Worm (Caenorhabditis elegans): Measurements from ENCODE around the gene F22E5.17.

F22E5.17 gene

DNA sequence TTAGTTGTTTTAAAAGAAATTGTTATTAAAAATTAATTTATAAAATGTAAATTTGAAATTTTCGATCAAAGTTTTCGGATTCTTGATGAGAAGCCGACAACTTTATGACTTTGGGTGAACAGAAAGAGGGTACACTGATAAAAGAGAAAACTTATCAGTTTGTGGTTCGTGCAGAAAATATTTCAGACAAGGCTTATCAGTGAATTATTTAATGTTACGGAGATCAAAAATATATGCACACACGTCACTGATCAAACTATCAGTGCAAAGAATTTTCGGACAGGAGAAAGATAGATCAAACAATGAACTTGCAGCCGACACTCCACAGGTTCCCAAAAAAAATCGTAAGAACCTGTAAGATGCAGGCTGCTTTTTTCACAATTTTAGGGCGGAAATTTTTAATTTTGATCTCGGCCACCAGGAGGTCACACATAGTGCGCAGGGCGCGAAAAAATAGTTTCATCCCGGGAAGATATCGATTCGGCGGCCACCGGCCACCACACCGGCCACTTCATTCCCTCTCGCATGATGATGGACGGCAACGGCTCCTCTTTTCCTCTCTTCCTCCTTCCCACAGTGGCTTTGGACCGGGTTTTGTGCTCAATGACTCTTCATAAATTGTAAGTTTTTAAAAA, at the start of gene F22E5.17:
TSS of gene F22E5.17 (plus strand) at position 508 of the 635 bp plus-strand sequence.
- TF ChIP-seq pqm-1 (tag; optimal IDR thresholded peaks at IDR 0.05) (peak; percentile 69), dpl-1 (GFP tag; optimal IDR thresholded peaks at IDR 0.05) (no peak), elt-2 (tag; optimal IDR thresholded peaks at IDR 0.05) (peak; percentile 93), nhr-71 (tag; optimal IDR thresholded peaks at IDR 0.05) (no peak), unc-98 (GFP tag; IDR thresholded peaks at IDR 0.05) (no peak), ces-1 (GFP tag; optimal IDR thresholded peaks at IDR 0.05) (no peak), zag-1 (tag; optimal IDR thresholded peaks at IDR 0.05) (no peak), jun-1 (tag; optimal IDR thresholded peaks at IDR 0.05) (no peak), ets-5 (GFP tag; IDR thresholded peaks at IDR 0.05) (no peak), nhr-77 (tag; optimal IDR thresholded peaks at IDR 0.05) (no peak), tlp-1 (tag; optimal IDR thresholded peaks at IDR 0.05) (peak; percentile 76), lin-35 (GFP tag; optimal IDR thresholded peaks at IDR 0.05) (peak in 1 of 2 experiments; percentile 10), zip-4 (GFP tag; optimal IDR thresholded peaks at IDR 0.05) (no peak), vab-15 (tag; optimal IDR thresholded peaks at IDR 0.05) (no peak), efl-1 (optimal IDR thresholded peaks at IDR 0.05) (no peak), efl-1 (GFP tag; optimal IDR thresholded peaks at IDR 0.05 in 1 of 2) (no peak)

DNA sequence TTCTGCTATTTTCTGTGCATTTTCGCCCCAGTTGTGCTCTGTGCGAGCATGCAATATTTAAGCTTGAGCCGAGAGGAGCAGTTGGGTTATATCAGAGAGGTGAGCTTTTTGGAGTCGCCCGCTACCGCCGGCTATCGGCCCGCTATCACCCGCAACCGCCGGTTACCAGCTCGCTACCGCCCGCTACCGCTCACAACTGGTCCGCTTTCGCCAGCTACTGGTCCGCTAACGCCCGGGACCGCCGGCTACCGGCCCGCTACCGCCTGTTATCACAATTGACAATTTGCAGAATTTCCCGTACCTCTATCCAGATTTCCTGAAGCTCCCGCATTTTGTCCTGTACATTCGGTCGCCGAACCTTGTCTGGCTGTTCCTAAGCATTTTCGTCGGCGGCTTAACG, 49.4 kb upstream of the F22E5.17 start:
- TF ChIP-seq vab-15 (tag; optimal IDR thresholded peaks at IDR 0.05) = no peak

DNA sequence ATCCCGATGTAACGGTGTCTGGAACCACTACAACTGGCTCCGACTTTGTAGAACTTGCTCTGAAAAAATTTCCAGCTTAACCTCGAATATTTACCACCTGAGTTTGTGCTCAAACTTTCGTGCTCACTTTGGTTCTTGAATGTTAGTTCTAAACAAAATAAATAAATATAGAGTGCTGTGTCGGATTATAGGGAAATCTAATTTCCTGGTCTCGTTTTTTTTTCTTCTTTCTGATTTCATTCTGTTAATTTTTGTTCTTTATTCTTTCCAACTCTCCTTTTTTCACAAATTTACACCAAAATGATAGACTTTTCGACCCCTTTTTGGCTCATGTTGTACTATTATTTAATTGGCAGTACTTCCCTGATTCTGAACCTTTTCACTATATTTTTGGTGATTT, 48.6 kb upstream of the F22E5.17 start, which contains the start of gene sri-37:
TSS of gene sri-37 (plus strand) at position 301 of the 400 bp plus-strand sequence.
- TF ChIP-seq C34B4.2 (tag; optimal IDR thresholded peaks at IDR 0.05) (no peak), sptf-1 (tag; optimal IDR thresholded peaks at IDR 0.05) (no peak), fos-1 (tag; optimal IDR thresholded peaks at IDR 0.05) (no peak), jun-1 (tag; optimal IDR thresholded peaks at IDR 0.05) (no peak), nhr-19 (GFP tag; conservative IDR thresholded peaks at IDR 0.05) (no peak), aha-1 (tag; optimal IDR thresholded peaks at IDR 0.05) (no peak)

DNA sequence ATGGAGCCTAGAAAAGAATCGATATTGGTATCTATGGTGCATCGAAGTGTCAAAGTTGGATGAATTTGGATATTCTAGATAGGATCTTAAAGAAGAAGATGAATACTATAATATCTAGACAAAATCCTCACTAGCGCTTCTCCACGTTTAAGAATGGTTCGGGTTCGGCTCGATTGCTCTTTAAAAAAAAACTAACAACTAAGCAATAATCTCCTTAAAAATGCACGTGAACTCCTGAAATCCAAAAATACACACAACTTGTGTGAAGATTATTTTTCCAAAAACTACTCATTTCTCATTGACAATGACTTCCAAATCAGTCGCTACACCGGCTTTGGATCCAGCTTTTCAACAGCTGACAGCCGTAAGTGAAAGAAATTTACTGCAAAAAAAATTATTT, 46.7 kb upstream of the F22E5.17 start, which contains the start of gene D2062.1:
TSS of gene D2062.1 (plus strand) at position 301 of the 400 bp plus-strand sequence.
- TF ChIP-seq xbp-1 (tag; optimal IDR thresholded peaks at IDR 0.05) = no peak
- no peak for TF ChIP-seq unc-62 (GFP tag; optimal IDR thresholded peaks at IDR 0.05)
- TF ChIP-seq vab-15 (tag; optimal IDR thresholded peaks at IDR 0.05) = no peak
- TF ChIP-seq nhr-28 (tag; optimal IDR thresholded peaks at IDR 0.05) = no peak
- TF ChIP-seq ztf-4 (tag; optimal IDR thresholded peaks at IDR 0.05) = no peak
- TF ChIP-seq sox-4 (tag; optimal IDR thresholded peaks at IDR 0.05) = no peak
- TF ChIP-seq ceh-82 (tag; optimal IDR thresholded peaks at IDR 0.05) = no peak
- no peak for TF ChIP-seq tbx-2 (tag; optimal IDR thresholded peaks at IDR 0.05)
- TF ChIP-seq nhr-76 (tag; optimal IDR thresholded peaks at IDR 0.05) = no peak
- TF ChIP-seq C04F5.9 (tag; optimal IDR thresholded peaks at IDR 0.05) = no peak

- TF ChIP-seq hlh-4 (tag; optimal IDR thresholded peaks at IDR 0.05) (no peak), nhr-28 (tag; optimal IDR thresholded peaks at IDR 0.05) (no peak), hpl-2 (GFP tag; optimal IDR thresholded peaks at IDR 0.05) (no peak), jun-1 (tag; optimal IDR thresholded peaks at IDR 0.05) (no peak), efl-1 (optimal IDR thresholded peaks at IDR 0.05) (no peak), efl-1 (GFP tag; optimal IDR thresholded peaks at IDR 0.05 in 1 of 2) (no peak), ceh-8 (GFP tag; optimal IDR thresholded peaks at IDR 0.05) (no peak), egl-27 (tag; optimal IDR thresholded peaks at IDR 0.05) (no peak), blmp-1 (tag; optimal IDR thresholded peaks at IDR 0.05) (no peak), ceh-88 (GFP tag; IDR thresholded peaks at IDR 0.05) (no peak), mep-1 (tag; optimal IDR thresholded peaks at IDR 0.05) (no peak), ceh-90 (tag; optimal IDR thresholded peaks at IDR 0.05) (no peak)
These were observed 40.5 kb upstream of the F22E5.17 start, which contains the start of gene F22E5.21 for ce11 chrII:2637359-2637758. TSS of gene F22E5.21 (minus strand) at chrII:2637459.

All from whole organism, L1 larva.